Fruit fly (Drosophila melanogaster) whole organism, embryonic: ENCODE results near the gene 7B2.
A peak's percentile ranks its signal among the peaks of the same experiment; 100 is the strongest.

Experiments
- Antp ChIP-seq: fragments of 200-800 bp; sonication (Bioruptor generic); optimal IDR thresholded peaks from 3 replicates; lab custom pipeline; 2016; ENCODE audit warnings: missing biosample characterization, missing genetic modification characterization
- Bdp1 ChIP-seq: fragments of 200-800 bp; sonication (Bioruptor generic); optimal IDR thresholded peaks from 3 replicates; lab custom pipeline; 2016; ENCODE audit warnings: missing biosample characterization, missing genetic modification characterization
- Blimp-1 ChIP-seq: fragments of 200-800 bp; sonication (Bioruptor generic); optimal IDR thresholded peaks from 3 replicates; lab custom pipeline; 2018; ENCODE audit warnings: missing biosample characterization, missing genetic modification characterization, mild to moderate bottlenecking, moderate library complexity, missing genetic modification reagents
- CG10147 ChIP-seq: fragments of 200-800 bp; sonication (Bioruptor generic); optimal IDR thresholded peaks from 2 replicates; lab custom pipeline; 2019; ENCODE audit warnings: missing biosample characterization, mild to moderate bottlenecking, missing genetic modification characterization, moderate library complexity
- CG1024 ChIP-seq: fragments of 200-800 bp; sonication (Bioruptor generic); IDR thresholded peaks from 2 replicates; pipeline ENCODE4 v1.3.6; 2022; ENCODE audit warnings: missing biosample characterization, missing genetic modification characterization
- CG10267 ChIP-seq: fragments of 200-800 bp; sonication (Bioruptor generic); optimal IDR thresholded peaks from 2 replicates; lab custom pipeline; 2018; ENCODE audit warnings: missing biosample characterization, mild to moderate bottlenecking, missing genetic modification characterization, moderate library complexity
- CG10366 ChIP-seq: fragments of 200-800 bp; sonication (Bioruptor generic); IDR thresholded peaks from 2 replicates; pipeline ENCODE4 v1.3.6; 2022; ENCODE audit warnings: missing biosample characterization, missing genetic modification characterization
- CG10431 ChIP-seq: fragments of 200-800 bp; sonication (Bioruptor generic); optimal IDR thresholded peaks from 3 replicates; lab custom pipeline; 2018; ENCODE audit warnings: missing biosample characterization, mild to moderate bottlenecking, missing genetic modification characterization
- CG10565 ChIP-seq: fragments of 200-800 bp; sonication (Bioruptor generic); optimal IDR thresholded peaks from 3 replicates; lab custom pipeline; 2016; ENCODE audit warnings: missing biosample characterization, mild to moderate bottlenecking, missing genetic modification characterization
- CG11456 ChIP-seq: fragments of 200-800 bp; sonication (Bioruptor generic); IDR thresholded peaks from 3 replicates; pipeline ENCODE4 v1.3.6; 2022; ENCODE audit warnings: missing biosample characterization, missing genetic modification characterization
- CG11560 ChIP-seq: fragments of 200-800 bp; sonication (Bioruptor generic); IDR thresholded peaks from 3 replicates; pipeline ENCODE4 v1.3.6; 2022; ENCODE audit warnings: missing biosample characterization, missing genetic modification characterization
- CG12071 ChIP-seq: fragments of 200-800 bp; sonication (Bioruptor generic); optimal IDR thresholded peaks from 3 replicates; lab custom pipeline; 2018; ENCODE audit warnings: missing biosample characterization, mild to moderate bottlenecking, missing genetic modification characterization
- CG12942 ChIP-seq: fragments of 200-800 bp; sonication (Bioruptor generic); optimal IDR thresholded peaks from 3 replicates; lab custom pipeline; 2016; ENCODE audit warnings: missing biosample characterization, missing genetic modification characterization
- CG13424 ChIP-seq: fragments of 200-800 bp; sonication (Bioruptor generic); optimal IDR thresholded peaks from 2 replicates; lab custom pipeline; 2019; ENCODE audit warnings: missing biosample characterization, mild to moderate bottlenecking, missing genetic modification characterization, moderate library complexity
- CG15073 ChIP-seq: fragments of 200-800 bp; sonication (Bioruptor generic); optimal IDR thresholded peaks from 2 replicates; lab custom pipeline; 2016; ENCODE audit warnings: missing biosample characterization, missing genetic modification characterization
- CG17385 ChIP-seq: fragments of 200-800 bp; sonication (Bioruptor generic); optimal IDR thresholded peaks from 3 replicates; lab custom pipeline; 2018; ENCODE audit warnings: missing biosample characterization, mild to moderate bottlenecking, missing genetic modification characterization
- CG1792 ChIP-seq: fragments of 200-800 bp; sonication (Bioruptor generic); optimal IDR thresholded peaks from 2 replicates; lab custom pipeline; 2016; ENCODE audit warnings: missing biosample characterization, missing genetic modification characterization
- CG18764 ChIP-seq: fragments of 200-800 bp; sonication (Bioruptor generic); optimal IDR thresholded peaks from 3 replicates; lab custom pipeline; 2016; ENCODE audit warnings: missing biosample characterization, missing genetic modification characterization
- CG33213 ChIP-seq: fragments of 200-800 bp; sonication (Bioruptor generic); optimal IDR thresholded peaks from 3 replicates; lab custom pipeline; 2016; ENCODE audit warnings: missing biosample characterization, missing genetic modification characterization
- CG4730 ChIP-seq: fragments of 200-800 bp; sonication (Bioruptor generic); IDR thresholded peaks from 2 replicates; pipeline ENCODE4 v1.3.6; 2022; ENCODE audit warnings: missing biosample characterization, missing genetic modification characterization
- CG9609 ChIP-seq: fragments of 200-800 bp; sonication (Bioruptor generic); optimal IDR thresholded peaks from 3 replicates; lab custom pipeline; 2016; ENCODE audit warnings: missing biosample characterization, missing genetic modification characterization
- CrebB ChIP-seq: fragments of 200-800 bp; sonication (Bioruptor generic); optimal IDR thresholded peaks from 3 replicates; lab custom pipeline; 2018; ENCODE audit warnings: missing biosample characterization, mild to moderate bottlenecking, missing genetic modification characterization
- Dfd ChIP-seq, 2 experiments: fragments of >200 bp; optimal IDR thresholded peaks; 2 replicates each; lab custom pipeline; 2017; ENCODE audit warnings: missing biosample characterization in 2 of 2, missing genetic modification characterization in 2 of 2
- Gsc ChIP-seq: fragments of 200-800 bp; sonication (Bioruptor generic); IDR thresholded peaks from 2 replicates; pipeline ENCODE4 v1.3.6; 2022; ENCODE audit warnings: missing biosample characterization, missing genetic modification characterization
- Hand ChIP-seq: fragments of 200-800 bp; sonication (Bioruptor generic); optimal IDR thresholded peaks from 2 replicates; lab custom pipeline; 2017; ENCODE audit warnings: mild to moderate bottlenecking, missing biosample characterization, missing genetic modification reagents, missing genetic modification characterization
- Hmr ChIP-seq: fragments of 200-800 bp; sonication (Bioruptor generic); optimal IDR thresholded peaks from 3 replicates; lab custom pipeline; 2017; ENCODE audit warnings: mild to moderate bottlenecking, missing biosample characterization, missing genetic modification reagents, missing genetic modification characterization
- Lhr ChIP-seq: fragments of 200-800 bp; sonication (Bioruptor generic); optimal IDR thresholded peaks from 3 replicates; lab custom pipeline; 2017; ENCODE audit warnings: mild to moderate bottlenecking, missing biosample characterization, missing genetic modification reagents, missing genetic modification characterization
- MBD-R2 ChIP-seq: fragments of 200-800 bp; sonication (Bioruptor generic); IDR thresholded peaks from 2 replicates; pipeline ENCODE4 v1.3.6; 2022; ENCODE audit warnings: missing biosample characterization, missing genetic modification characterization
- Max ChIP-seq: fragments of 200-800 bp; sonication (Bioruptor generic); optimal IDR thresholded peaks from 2 replicates; lab custom pipeline; 2016; ENCODE audit warnings: missing biosample characterization, mild to moderate bottlenecking, missing genetic modification characterization
- Meics ChIP-seq: fragments of 200-800 bp; sonication (Bioruptor generic); optimal IDR thresholded peaks from 2 replicates; lab custom pipeline; 2017; ENCODE audit warnings: missing biosample characterization, mild to moderate bottlenecking, missing genetic modification characterization
- Mes4 ChIP-seq: fragments of 200-800 bp; sonication (Bioruptor generic); optimal IDR thresholded peaks from 2 replicates; lab custom pipeline; 2016; ENCODE audit warnings: missing biosample characterization, missing genetic modification characterization
- NK7.1 ChIP-seq: fragments of 200-800 bp; sonication (Bioruptor generic); optimal IDR thresholded peaks from 3 replicates; lab custom pipeline; 2016; ENCODE audit warnings: missing biosample characterization, missing genetic modification characterization
- Nf-YC ChIP-seq: fragments of 200-800 bp; optimal IDR thresholded peaks from 3 replicates; lab custom pipeline; 2019; ENCODE audit warnings: missing biosample characterization, mild to moderate bottlenecking, missing genetic modification characterization, moderate library complexity
- Rx ChIP-seq: fragments of 200-800 bp; sonication (Bioruptor generic); IDR thresholded peaks from 2 replicates; pipeline ENCODE4 v1.3.6; 2022; ENCODE audit warnings: missing biosample characterization, missing genetic modification characterization
- Xrp1 ChIP-seq: fragments of 200-800 bp; sonication (Bioruptor generic); IDR thresholded peaks from 2 replicates; pipeline ENCODE4 v1.3.6; 2022; ENCODE audit warnings: missing biosample characterization, missing genetic modification characterization
- aop ChIP-seq: fragments of 200-800 bp; sonication (Bioruptor generic); IDR thresholded peaks from 2 replicates; pipeline ENCODE4 v1.3.6; 2022; ENCODE audit warnings: missing biosample characterization, missing genetic modification characterization
- bcd ChIP-seq: fragments of 200-800 bp; sonication (Bioruptor generic); optimal IDR thresholded peaks from 2 replicates; lab custom pipeline; 2017; ENCODE audit warnings: missing biosample characterization, mild to moderate bottlenecking, missing genetic modification characterization
- corto ChIP-seq: fragments of 200-800 bp; sonication (Bioruptor generic); optimal IDR thresholded peaks from 2 replicates; lab custom pipeline; 2016; ENCODE audit warnings: missing biosample characterization, mild to moderate bottlenecking, missing genetic modification characterization, moderate library complexity
- crc ChIP-seq: fragments of 200-800 bp; sonication (Bioruptor generic); optimal IDR thresholded peaks from 2 replicates; lab custom pipeline; 2016; ENCODE audit warnings: missing biosample characterization, missing genetic modification characterization
- croc ChIP-seq: fragments of 200-800 bp; sonication (Bioruptor generic); conservative IDR thresholded peaks from 3 replicates; pipeline ENCODE4 v1.3.6; 2022; ENCODE audit warnings: missing biosample characterization, missing genetic modification characterization
- gce ChIP-seq: fragments of 200-800 bp; sonication (Bioruptor generic); IDR thresholded peaks from 3 replicates; pipeline ENCODE4 v1.3.6; 2022; ENCODE audit warnings: missing biosample characterization, missing genetic modification characterization
- gem ChIP-seq: fragments of 200-800 bp; sonication (Bioruptor generic); optimal IDR thresholded peaks from 2 replicates; lab custom pipeline; 2019; ENCODE audit warnings: missing biosample characterization, mild to moderate bottlenecking, missing genetic modification characterization, moderate library complexity
- h ChIP-seq: fragments of >200 bp; optimal IDR thresholded peaks from 2 replicates; lab custom pipeline; 2017
- hbn ChIP-seq: fragments of 200-800 bp; sonication (Bioruptor generic); IDR thresholded peaks from 2 replicates; pipeline ENCODE4 v1.3.6; 2022; ENCODE audit warnings: missing biosample characterization, missing genetic modification characterization; ENCODE audit not compliant: partially characterized antibody
- klu ChIP-seq: fragments of 200-800 bp; sonication (Bioruptor generic); IDR thresholded peaks from 2 replicates; pipeline ENCODE4 v1.3.6; 2022; ENCODE audit warnings: missing biosample characterization, missing genetic modification characterization
- peb ChIP-seq: fragments of 200-800 bp; sonication (Bioruptor generic); IDR thresholded peaks from 2 replicates; pipeline ENCODE4 v1.3.6; 2022; ENCODE audit warnings: missing biosample characterization, missing genetic modification characterization
- pfk ChIP-seq: fragments of 200-800 bp; sonication (Bioruptor generic); optimal IDR thresholded peaks from 2 replicates; lab custom pipeline; 2018; ENCODE audit warnings: missing biosample characterization, mild to moderate bottlenecking, missing genetic modification characterization, moderate library complexity
- repo ChIP-seq: fragments of 200-800 bp; sonication (Bioruptor generic); optimal IDR thresholded peaks from 2 replicates; lab custom pipeline; 2016; ENCODE audit warnings: missing biosample characterization, missing genetic modification characterization
- seq ChIP-seq: fragments of 200-800 bp; sonication (Bioruptor generic); IDR thresholded peaks from 2 replicates; pipeline ENCODE4 v1.3.6; 2022; ENCODE audit warnings: missing biosample characterization, missing genetic modification characterization
- shn ChIP-seq: fragments of 200-800 bp; sonication (Bioruptor generic); optimal IDR thresholded peaks from 3 replicates; lab custom pipeline; 2016; ENCODE audit warnings: missing biosample characterization, missing genetic modification characterization
- tap ChIP-seq: fragments of 200-800 bp; optimal IDR thresholded peaks from 3 replicates; lab custom pipeline; 2019; ENCODE audit warnings: missing biosample characterization, mild to moderate bottlenecking, missing genetic modification characterization, moderate library complexity
- tio ChIP-seq: fragments of 200-800 bp; sonication (Bioruptor generic); optimal IDR thresholded peaks from 2 replicates; lab custom pipeline; 2017; ENCODE audit warnings: missing biosample characterization, missing genetic modification characterization, inconsistent platforms

7B2 gene

dm6 chr3R:5371563-5371962 lies 5.0 kb upstream of the 7B2 start, which contains the start of gene Polr2F (continued):
- peak; percentile 77 for TF ChIP-seq NK7.1 (GFP tag; lab: Kevin White, UChicago)
- TF ChIP-seq croc = peak; percentile 44; the same call in 2 of the 3 replicates
- TF ChIP-seq Meics (GFP tag; lab: Kevin White, UChicago) = peak; percentile 76
- TF ChIP-seq CrebB = peak; percentile 69
- no peak for TF ChIP-seq Dfd (GFP tag; optimal IDR thresholded peaks at IDR 0.05; lab: Kevin White, UChicago)
- TF ChIP-seq CG33213 (GFP tag; lab: Kevin White, UChicago) = peak; percentile 90
- no peak for TF ChIP-seq corto
- peak; percentile 38; the same call in 1 of the 2 replicates for TF ChIP-seq hbn
- TF ChIP-seq CG12071 (GFP tag; lab: Kevin White, UChicago) = peak; percentile 54
- TF ChIP-seq klu (GFP tag; lab: Robert Waterston, UW) = peak; percentile 71
- no peak for TF ChIP-seq h (lab: Kevin White, UChicago)
- peak; percentile 79 for TF ChIP-seq Xrp1 (GFP tag; lab: Robert Waterston, UW)
- peak; percentile 53 for TF ChIP-seq CG1024 (GFP tag; lab: Robert Waterston, UW)
- TF ChIP-seq Nf-YC (tag; lab: Kevin White, UChicago) = peak; percentile 70
- TF ChIP-seq CG10366 (GFP tag; lab: Robert Waterston, UW) = peak; percentile 64
- TF ChIP-seq seq (GFP tag; lab: Robert Waterston, UW) = no peak
- peak; percentile 96 for TF ChIP-seq Antp (GFP tag; lab: Kevin White, UChicago)
- TF ChIP-seq CG11456 (GFP tag; lab: Robert Waterston, UW) = peak; percentile 93
- no peak for TF ChIP-seq gce (GFP tag; lab: Robert Waterston, UW)
- peak; percentile 85 for TF ChIP-seq CG1792
- peak; percentile 86 for TF ChIP-seq Hmr (GFP tag; lab: Kevin White, UChicago)
- TF ChIP-seq crc (GFP tag; lab: Kevin White, UChicago) = peak; percentile 78
- TF ChIP-seq CG15073 = no peak
- peak; percentile 99 for TF ChIP-seq MBD-R2 (GFP tag; lab: Robert Waterston, UW)
- TF ChIP-seq tio (GFP tag; lab: Kevin White, UChicago) = no peak
- TF ChIP-seq CG12942 (GFP tag; lab: Kevin White, UChicago) = peak; percentile 88
- peak; percentile 42 for TF ChIP-seq tap (tag; lab: Kevin White, UChicago)
- TF ChIP-seq CG10147 (GFP tag; lab: Kevin White, UChicago) = peak; percentile 69
- TF ChIP-seq Mes4 = peak; percentile 55
- TF ChIP-seq CG10431 (GFP tag; lab: Kevin White, UChicago) = no peak
- no peak for TF ChIP-seq gem (tag; lab: Kevin White, UChicago)
- TF ChIP-seq CG18764 (GFP tag; lab: Kevin White, UChicago) = peak; percentile 80
- peak; percentile 53 for TF ChIP-seq CG4730 (GFP tag; lab: Robert Waterston, UW)
- peak; percentile 61 for TF ChIP-seq pfk (GFP tag; lab: Kevin White, UChicago)
- peak; percentile 95 for TF ChIP-seq Max
- no peak for TF ChIP-seq Gsc
- TF ChIP-seq CG17385 (GFP tag; lab: Kevin White, UChicago) = peak; percentile 100
- peak; percentile 100 for TF ChIP-seq CG11560 (tag; lab: Robert Waterston, UW)
- TF ChIP-seq Bdp1 (GFP tag; lab: Kevin White, UChicago) = peak; percentile 83
- TF ChIP-seq Hand (GFP tag; lab: Kevin White, UChicago) = peak; percentile 28
- peak; percentile 73 for TF ChIP-seq CG13424 (tag; lab: Kevin White, UChicago)
- TF ChIP-seq shn = peak; percentile 95
- TF ChIP-seq Blimp-1 (GFP tag; lab: Kevin White, UChicago) = peak; percentile 51
- peak; percentile 77 for TF ChIP-seq aop (GFP tag; lab: Robert Waterston, UW)
- peak; percentile 80 for TF ChIP-seq bcd (GFP tag; lab: Kevin White, UChicago)
- peak; percentile 45; the same call in 1 of the 2 replicates for TF ChIP-seq Rx (GFP tag; lab: Robert Waterston, UW)
- 0 out of 2 replicates have a peak, but pooled peaks have one; percentile 19 for TF ChIP-seq peb (GFP tag; lab: Robert Waterston, UW)
- TF ChIP-seq CG9609 (GFP tag; lab: Kevin White, UChicago) = peak; percentile 92
- TF ChIP-seq CG10565 (GFP tag; lab: Kevin White, UChicago) = no peak
- peak; percentile 87 for TF ChIP-seq repo (GFP tag; lab: Kevin White, UChicago)
- TF ChIP-seq Lhr (GFP tag; lab: Kevin White, UChicago) = peak; percentile 84
- peak; percentile 99 for TF ChIP-seq CG10267 (tag; lab: Kevin White, UChicago)
